Fruit fly (Drosophila melanogaster) whole organism, pupa: ENCODE measurements around the gene Acer.

Experiments used
- CG10348 ChIP-seq: fragments of 200-800 bp; sonication (Bioruptor generic); IDR thresholded peaks from 2 replicates; pipeline ENCODE4 v1.3.6; 2022; ENCODE audit warnings: missing biosample characterization, missing genetic modification characterization
- CG12605 ChIP-seq: fragments of 200-800 bp; sonication (Bioruptor generic); IDR thresholded peaks from 2 replicates; pipeline ENCODE4 v1.3.6; 2022; ENCODE audit warnings: missing biosample characterization, missing genetic modification characterization
- CG14655 ChIP-seq: fragments of 200-800 bp; sonication (Bioruptor generic); optimal IDR thresholded peaks from 3 replicates; lab custom pipeline; 2017; ENCODE audit warnings: mild to moderate bottlenecking, missing biosample characterization, missing genetic modification reagents, missing genetic modification characterization
- CG15710 ChIP-seq: fragments of 200-800 bp; sonication (Bioruptor generic); optimal IDR thresholded peaks from 2 replicates; lab custom pipeline; 2018; ENCODE audit warnings: missing biosample characterization, mild to moderate bottlenecking, missing genetic modification characterization, moderate library complexity
- CG17806 ChIP-seq: fragments of 200-800 bp; sonication (Bioruptor generic); optimal IDR thresholded peaks from 2 replicates; lab custom pipeline; 2018; ENCODE audit warnings: missing biosample characterization, mild to moderate bottlenecking, missing genetic modification characterization, moderate library complexity
- CG32121 ChIP-seq: fragments of 200-800 bp; sonication (Bioruptor generic); IDR thresholded peaks from 2 replicates; pipeline ENCODE4 v1.3.6; 2022; ENCODE audit warnings: missing biosample characterization, missing genetic modification characterization
- CG34367 ChIP-seq: fragments of 200-800 bp; sonication (Bioruptor generic); optimal IDR thresholded peaks from 2 replicates; lab custom pipeline; 2018; ENCODE audit warnings: missing biosample characterization, mild to moderate bottlenecking, missing genetic modification characterization
- D1 ChIP-seq: fragments of 200-800 bp; sonication (Bioruptor generic); optimal IDR thresholded peaks from 2 replicates; lab custom pipeline; 2018; ENCODE audit warnings: missing biosample characterization, mild to moderate bottlenecking, missing genetic modification characterization, moderate library complexity
- EcR ChIP-seq: fragments of 200-800 bp; sonication (Bioruptor generic); optimal IDR thresholded peaks from 3 replicates; lab custom pipeline; 2019; ENCODE audit warnings: missing biosample characterization, missing genetic modification characterization, mild to moderate bottlenecking, moderate library complexity, missing genetic modification reagents
- Ets98B ChIP-seq: fragments of 200-800 bp; sonication (Bioruptor generic); IDR thresholded peaks from 2 replicates; pipeline ENCODE4 v1.3.6; 2022; ENCODE audit warnings: missing biosample characterization, missing genetic modification characterization
- Snoo ChIP-seq: fragments of 200-800 bp; sonication (Bioruptor generic); optimal IDR thresholded peaks from 3 replicates; lab custom pipeline; 2017; ENCODE audit warnings: missing biosample characterization, mild to moderate bottlenecking, missing genetic modification characterization, inconsistent platforms
- fd96Ca ChIP-seq: fragments of 200-800 bp; sonication (Bioruptor generic); IDR thresholded peaks from 3 replicates; pipeline ENCODE4 v1.3.6; 2022; ENCODE audit warnings: missing biosample characterization, missing genetic modification characterization

DNA sequence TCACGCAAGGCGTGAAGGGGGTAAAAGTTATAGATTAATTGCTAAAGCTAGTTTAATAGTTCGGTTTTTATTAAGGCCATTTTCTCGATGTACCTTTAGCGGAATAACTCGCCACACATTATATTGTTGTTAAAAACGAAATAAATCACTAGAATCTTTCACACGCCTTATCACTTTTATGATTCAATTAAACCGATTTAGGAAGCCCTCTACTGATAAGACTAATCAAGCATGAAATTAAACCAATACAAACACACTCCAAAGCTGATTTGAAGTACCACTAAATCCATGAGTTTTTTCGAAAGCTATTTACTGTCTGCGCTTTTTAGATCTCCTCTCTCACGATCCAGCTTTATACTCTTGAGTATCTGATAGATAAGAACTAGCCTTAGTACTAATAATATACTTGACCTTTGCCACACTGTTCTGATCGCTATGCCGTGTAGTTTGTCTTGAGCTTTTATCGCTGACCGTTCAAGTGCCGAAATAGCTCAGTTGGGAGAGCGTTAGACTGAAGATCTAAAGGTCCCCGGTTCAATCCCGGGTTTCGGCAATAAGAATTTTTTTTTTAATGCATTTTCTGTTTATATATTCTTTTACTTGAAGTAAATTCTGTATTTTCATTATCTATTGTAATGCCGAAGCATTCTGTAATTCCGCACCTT, 48.8 kb downstream of the Acer start:
- TF ChIP-seq Ets98B (GFP tag; lab: Robert Waterston, UW): no peak
- no peak for TF ChIP-seq CG10348 (GFP tag; lab: Robert Waterston, UW)
- no peak for TF ChIP-seq CG12605 (GFP tag; lab: Robert Waterston, UW)
- no peak for TF ChIP-seq Snoo (tag; lab: Kevin White, UChicago)
- TF ChIP-seq CG17806: no peak
- TF ChIP-seq fd96Ca (GFP tag; lab: Robert Waterston, UW): no peak
- no peak for TF ChIP-seq CG34367 (tag; lab: Kevin White, UChicago)
- TF ChIP-seq CG14655 (GFP tag; lab: Kevin White, UChicago): no peak
- TF ChIP-seq D1 (tag; lab: Kevin White, UChicago): no peak
- no peak for TF ChIP-seq CG32121 (GFP tag; lab: Robert Waterston, UW)
- TF ChIP-seq CG15710 (tag; lab: Kevin White, UChicago): no peak
- no peak for TF ChIP-seq EcR (GFP tag; lab: Kevin White, UChicago)
